Fruit fly (Drosophila melanogaster) whole organism, pupa: ENCODE measurements around the gene CG5953.

Experiments used
- CG12605 ChIP-seq: fragments of 200-800 bp; sonication (Bioruptor generic); IDR thresholded peaks from 2 replicates; pipeline ENCODE4 v1.3.6; 2022; ENCODE audit warnings: missing biosample characterization, missing genetic modification characterization
- CG13204 ChIP-seq: fragments of 200-800 bp; sonication (Bioruptor generic); optimal IDR thresholded peaks from 2 replicates; lab custom pipeline; 2018; ENCODE audit warnings: missing biosample characterization, mild to moderate bottlenecking, missing genetic modification characterization, moderate library complexity
- CG32121 ChIP-seq: fragments of 200-800 bp; sonication (Bioruptor generic); IDR thresholded peaks from 2 replicates; pipeline ENCODE4 v1.3.6; 2022; ENCODE audit warnings: missing biosample characterization, missing genetic modification characterization
- CG34367 ChIP-seq: fragments of 200-800 bp; sonication (Bioruptor generic); optimal IDR thresholded peaks from 2 replicates; lab custom pipeline; 2018; ENCODE audit warnings: missing biosample characterization, mild to moderate bottlenecking, missing genetic modification characterization
- CG8159 ChIP-seq: fragments of 200-800 bp; sonication (Bioruptor generic); optimal IDR thresholded peaks from 3 replicates; lab custom pipeline; 2018; ENCODE audit warnings: missing biosample characterization, mild to moderate bottlenecking, missing genetic modification characterization, moderate library complexity
- EcR ChIP-seq: fragments of 200-800 bp; sonication (Bioruptor generic); optimal IDR thresholded peaks from 3 replicates; lab custom pipeline; 2019; ENCODE audit warnings: missing biosample characterization, missing genetic modification characterization, mild to moderate bottlenecking, moderate library complexity, missing genetic modification reagents
- gl ChIP-seq: fragments of 200-800 bp; sonication (Bioruptor generic); optimal IDR thresholded peaks from 2 replicates; lab custom pipeline; 2018; ENCODE audit warnings: missing biosample characterization, mild to moderate bottlenecking, missing genetic modification characterization

DNA sequence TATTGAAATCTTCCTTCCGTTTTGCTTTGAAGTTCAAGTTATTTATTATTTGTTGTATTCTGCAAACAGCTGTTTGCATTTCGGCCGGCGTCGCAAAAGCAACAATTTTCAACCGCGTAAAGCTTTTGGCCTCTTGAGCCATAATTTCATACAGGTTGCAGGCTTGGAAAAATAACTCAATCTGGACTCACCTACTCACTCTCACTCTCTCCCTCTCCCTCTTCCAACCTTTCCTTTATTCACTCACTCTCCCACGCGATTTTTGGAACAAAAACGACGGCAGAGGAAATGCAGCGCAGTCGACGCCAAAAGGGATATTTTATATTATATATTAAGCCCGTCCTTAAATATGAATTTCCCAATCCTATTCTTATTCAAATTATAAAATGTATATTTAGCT lies 11.2 kb upstream of the CG5953 start:
- TF ChIP-seq CG12605 (GFP tag; lab: Robert Waterston, UW), result no peak
- no peak for TF ChIP-seq CG13204 (GFP tag; lab: Kevin White, UChicago)
- no peak for TF ChIP-seq EcR (GFP tag; lab: Kevin White, UChicago)
- TF ChIP-seq gl (tag; lab: Kevin White, UChicago), result no peak
- TF ChIP-seq CG32121, result no peak
- no peak for TF ChIP-seq CG34367 (tag; lab: Kevin White, UChicago)
- no peak for TF ChIP-seq CG8159 (tag; lab: Kevin White, UChicago)
